Fruit fly (Drosophila melanogaster): ENCODE measurements around the gene CG6299.

DNA sequence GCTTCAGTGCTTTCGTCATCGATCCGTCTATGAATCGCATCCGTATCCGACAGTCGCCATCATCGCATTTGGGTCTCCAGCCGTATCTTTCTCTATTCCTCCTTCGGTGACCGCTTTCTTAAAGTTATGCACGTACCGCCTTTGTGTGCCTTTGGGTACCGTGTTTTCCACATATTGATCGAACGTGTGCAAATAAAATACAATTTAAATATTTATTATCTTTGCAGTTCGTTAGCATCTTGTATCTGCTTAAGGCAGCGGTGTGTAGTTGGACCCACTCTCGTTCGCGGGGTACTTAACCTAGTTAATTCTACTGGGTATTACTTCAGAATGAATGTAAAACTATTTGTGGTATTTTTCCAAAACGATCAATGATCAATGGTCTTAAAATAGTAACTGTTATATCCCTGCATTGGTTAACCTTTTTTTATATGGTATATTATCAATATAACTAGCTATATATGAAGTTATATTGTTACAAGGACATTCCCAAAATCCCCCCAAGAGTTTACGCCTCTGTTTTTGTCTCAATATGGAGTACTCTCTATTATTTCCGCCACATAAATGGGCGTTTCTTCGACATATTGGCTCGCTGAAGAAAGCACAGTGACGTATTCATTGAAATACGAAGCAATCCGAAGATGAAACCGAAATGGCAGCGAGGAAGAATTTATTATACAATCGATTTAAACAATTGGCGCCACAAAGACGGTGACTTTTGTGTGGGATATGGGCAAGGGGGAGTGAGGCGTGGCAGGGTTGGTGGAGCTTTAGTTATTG, 33.3 kb downstream of the CG6299 start:
- TF ChIP-seq br (GFP tag; optimal IDR thresholded peaks at IDR 0.05) (no peak), usp (GFP tag; optimal IDR thresholded peaks at IDR 0.05) (no peak), CG9705 (GFP tag; optimal IDR thresholded peaks at IDR 0.05) (no peak), sage (GFP tag; optimal IDR thresholded peaks at IDR 0.05) (no peak), HLH106 (tag; optimal IDR thresholded peaks at IDR 0.05) (no peak), tai (GFP tag; optimal IDR thresholded peaks at IDR 0.05) (no peak), pan (optimal IDR thresholded peaks at IDR 0.05) (no peak), fru (GFP tag; optimal IDR thresholded peaks at IDR 0.05) (no peak), Sp1 (GFP tag; optimal IDR thresholded peaks at IDR 0.05) (no peak)
